Worm (Caenorhabditis elegans) whole organism, young adult: ENCODE data around the gene W06G6.9.
A peak's percentile ranks its signal among the peaks of the same experiment; 100 is the strongest.

Experiments used
- B0336.3 ChIP-seq: fragments of 200-800 bp; sonication (Bioruptor generic); IDR thresholded peaks from 2 replicates; pipeline ENCODE4 v1.3.6; 2022; ENCODE audit warnings: missing genetic modification characterization, missing compliant biosample characterization
- K12H6.12 ChIP-seq: fragments of 200-800 bp; sonication (Bioruptor generic); optimal IDR thresholded peaks from 2 replicates; lab custom pipeline; 2018; ENCODE audit warnings: mild to moderate bottlenecking, missing genetic modification characterization, missing compliant biosample characterization
- Y53F4B.3 ChIP-seq: fragments of 200-800 bp; sonication (Bioruptor generic); IDR thresholded peaks from 2 replicates; pipeline ENCODE4 v1.3.6; 2022; ENCODE audit warnings: missing genetic modification reagents, missing genetic modification characterization, missing compliant biosample characterization
- ama-1 ChIP-seq, 3 experiments: fragments of 150-350 bp in 1 of 3; sonication (generic microtip) in 2 of 3; optimal IDR thresholded peaks; 2 replicates each; lab custom pipeline; 2014 to 2018; ENCODE audit warnings: missing biosample characterization in 2 of 3, missing genetic modification characterization in 2 of 3, missing genetic modification reagents in 2 of 3
- attf-5 ChIP-seq: fragments of 200-800 bp; sonication (Bioruptor generic); optimal IDR thresholded peaks from 2 replicates; lab custom pipeline; 2018; ENCODE audit warnings: mild to moderate bottlenecking, missing genetic modification characterization, missing compliant biosample characterization
- die-1 ChIP-seq: sonication (generic microtip); optimal IDR thresholded peaks from 2 replicates; lab custom pipeline; 2016; ENCODE audit warnings: missing genotype, mild to moderate bottlenecking, missing genetic modification characterization, missing compliant biosample characterization
- dox-1 ChIP-seq: fragments of 200-800 bp; sonication (Bioruptor generic); IDR thresholded peaks from 2 replicates; pipeline ENCODE4 v1.3.6; 2022; ENCODE audit warnings: missing genetic modification reagents, missing genetic modification characterization, missing compliant biosample characterization
- efl-1 ChIP-seq: fragments of 150-350 bp; optimal IDR thresholded peaks from 2 replicates; lab custom pipeline; 2014; ENCODE audit warnings: missing biosample characterization, missing genetic modification reagents, missing genetic modification characterization
- madf-6 ChIP-seq: fragments of 200-800 bp; sonication (Bioruptor generic); IDR thresholded peaks from 2 replicates; pipeline ENCODE4 v1.3.6; 2022; ENCODE audit warnings: missing genetic modification reagents, missing genetic modification characterization, missing compliant biosample characterization
- pha-4 ChIP-seq: fragments of 150-350 bp; sonication (generic microtip); optimal IDR thresholded peaks from 2 replicates; lab custom pipeline; 2014; ENCODE audit warnings: missing biosample characterization, missing genetic modification reagents, missing genetic modification characterization
- snpc-3.4 ChIP-seq: sonication (generic microtip); optimal IDR thresholded peaks from 2 replicates; lab custom pipeline; 2017; ENCODE audit warnings: missing genetic modification characterization, mild to moderate bottlenecking, missing compliant biosample characterization, antibody characterized with exemption, moderate library complexity, missing genotype, missing genetic modification reagents
- snpc-4 ChIP-seq, 5 experiments: fragments of 150-350 bp in 1 of 5; sonication (generic microtip) in 4 of 5; optimal IDR thresholded peaks; 2 replicates each; lab custom pipeline; 2014 to 2018; ENCODE audit warnings: missing genetic modification characterization in 5 of 5, missing biosample characterization in 3 of 5, antibody characterized with exemption in 2 of 5, mild to moderate bottlenecking in 2 of 5, missing compliant biosample characterization in 2 of 5, missing genotype in 2 of 5, moderate library complexity in 2 of 5, missing genetic modification reagents in 1 of 5
- unc-62 ChIP-seq: fragments of 150-350 bp; optimal IDR thresholded peaks from 2 replicates; lab custom pipeline; 2014; ENCODE audit warnings: missing biosample characterization, missing genetic modification reagents, missing genetic modification characterization
- ztf-25 ChIP-seq: fragments of 200-800 bp; sonication (Bioruptor generic); IDR thresholded peaks from 2 replicates; pipeline ENCODE4 v1.3.6; 2022; ENCODE audit warnings: missing genetic modification reagents, missing genetic modification characterization, missing compliant biosample characterization

ce11 chrV:16598437-16598836, 47.8 kb downstream of the W06G6.9 start:
- 0 out of 2 replicates have a peak, but pooled peaks have one; percentile 25 for TF ChIP-seq dox-1 (GFP tag; lab: Robert Waterston, UW)
- TF ChIP-seq ama-1 (optimal IDR thresholded peaks at IDR 0.05; lab: Kevin White, UChicago) = no peak
- no peak for TF ChIP-seq ama-1 (GFP tag; optimal IDR thresholded peaks at IDR 0.05; lab: Kevin White, UChicago)
- no peak for TF ChIP-seq ztf-25 (GFP tag; lab: Robert Waterston, UW)
- no peak for TF ChIP-seq K12H6.12 (tag; lab: Kevin White, UChicago)
- TF ChIP-seq die-1 (tag; lab: Kevin White, UChicago) = no peak
- no peak for TF ChIP-seq efl-1 (GFP tag; lab: Kevin White, UChicago)
- TF ChIP-seq attf-5 (GFP tag; lab: Kevin White, UChicago) = no peak
- no peak for TF ChIP-seq snpc-3.4
- TF ChIP-seq snpc-4 (GFP tag; optimal IDR thresholded peaks at IDR 0.05; lab: Kevin White, UChicago) = no peak
- no peak for TF ChIP-seq snpc-4 (tag; optimal IDR thresholded peaks at IDR 0.05; lab: Kevin White, UChicago)
- 0 out of 2 replicates have a peak, but pooled peaks have one; percentile 8 for TF ChIP-seq madf-6
- TF ChIP-seq Y53F4B.3 (GFP tag; lab: Robert Waterston, UW) = no peak
- no peak for TF ChIP-seq unc-62 (GFP tag; lab: Kevin White, UChicago)
- TF ChIP-seq B0336.3 (GFP tag; lab: Robert Waterston, UW) = no peak
- TF ChIP-seq pha-4 (tag; lab: Kevin White, UChicago) = no peak
